Worm (Caenorhabditis elegans): ENCODE results near the gene cTel55X.1.

The cTel55X.1 gene

DNA sequence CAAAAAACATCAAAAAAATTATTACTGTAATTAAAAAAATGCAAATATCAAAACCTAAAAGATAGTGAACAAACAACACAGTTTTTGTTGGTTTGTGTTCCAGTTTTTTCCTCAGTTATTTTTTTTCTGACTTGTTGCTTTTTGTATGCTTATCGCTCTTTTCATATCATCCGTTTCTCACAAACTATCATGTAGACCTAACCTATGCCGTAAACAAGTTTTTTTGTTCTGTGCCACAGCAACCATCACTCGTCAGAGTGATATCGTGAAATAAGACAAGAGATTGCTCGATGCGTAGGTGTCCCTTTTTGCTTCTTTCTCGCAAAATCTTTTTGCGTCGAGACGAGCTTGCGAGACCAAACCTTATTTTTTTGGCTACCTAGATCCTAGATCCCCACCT lies 42.5 kb upstream of the cTel55X.1 start:
- no peak for TF ChIP-seq snpc-1.1 (tag; optimal IDR thresholded peaks at IDR 0.05; ENCODE audit: insufficient read depth)
- TF ChIP-seq rec-8 (tag; optimal IDR thresholded peaks at IDR 0.05): no peak
- TF ChIP-seq Y53G8AR.9 (GFP tag; conservative IDR thresholded peaks at IDR 0.05): no peak
- no peak for TF ChIP-seq atf-7 (tag; optimal IDR thresholded peaks at IDR 0.05)
- no peak for TF ChIP-seq tlf-1 (GFP tag; optimal IDR thresholded peaks at IDR 0.05)
- no peak for TF ChIP-seq pha-4 (tag; optimal IDR thresholded peaks at IDR 0.05)
- no peak for TF ChIP-seq egl-18 (GFP tag; IDR thresholded peaks at IDR 0.05)
- no peak for TF ChIP-seq attf-3 (GFP tag; conservative IDR thresholded peaks at IDR 0.05)
- no peak for TF ChIP-seq egl-44 (GFP tag; IDR thresholded peaks at IDR 0.05)
- TF ChIP-seq lin-54 (GFP tag; optimal IDR thresholded peaks at IDR 0.05): no peak
- TF ChIP-seq bed-2 (GFP tag; IDR thresholded peaks at IDR 0.05): no peak

ce11 chrX:17674313-17674712 lies 40.4 kb upstream of the cTel55X.1 start:
- peak; percentile 73 for TF ChIP-seq zfh-2 (GFP tag; conservative IDR thresholded peaks at IDR 0.05)
- TF ChIP-seq akir-1 (GFP tag; optimal IDR thresholded peaks at IDR 0.05): no peak
- peak; percentile 12 for TF ChIP-seq fkh-3 (tag; optimal IDR thresholded peaks at IDR 0.05)
- no peak for TF ChIP-seq nhr-90 (tag; optimal IDR thresholded peaks at IDR 0.05)
- peak; percentile 87 for TF ChIP-seq egrh-3 (GFP tag; IDR thresholded peaks at IDR 0.05)
- no peak for TF ChIP-seq ztf-18 (tag; optimal IDR thresholded peaks at IDR 0.05)

DNA sequence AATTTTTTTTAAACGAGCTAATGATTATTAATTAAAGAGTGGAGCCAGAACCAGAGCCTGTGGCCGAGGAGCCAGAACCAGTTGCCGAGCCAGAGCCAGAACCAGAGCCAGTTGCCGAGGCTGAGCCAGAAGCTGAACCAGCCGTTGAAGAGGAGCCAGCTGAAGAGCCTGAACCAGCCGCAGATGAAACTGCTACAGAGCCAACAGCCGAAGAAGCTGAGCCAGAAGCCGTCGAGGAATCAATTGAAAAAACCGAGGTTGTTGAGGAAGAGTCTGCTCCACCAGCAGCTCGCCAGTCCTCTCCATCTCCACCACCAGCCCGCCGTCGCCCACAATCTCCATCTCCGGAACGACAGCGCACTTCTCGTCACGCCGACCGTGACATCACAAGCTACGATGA lies 39.0 kb upstream of the cTel55X.1 start:
- TF ChIP-seq egrh-3 (GFP tag; IDR thresholded peaks at IDR 0.05): peak; percentile 68; the same call in 1 of the 2 replicates
- no peak for TF ChIP-seq B0019.2 (GFP tag; conservative IDR thresholded peaks at IDR 0.05)
- TF ChIP-seq zfh-2 (GFP tag; conservative IDR thresholded peaks at IDR 0.05): peak; percentile 59

DNA sequence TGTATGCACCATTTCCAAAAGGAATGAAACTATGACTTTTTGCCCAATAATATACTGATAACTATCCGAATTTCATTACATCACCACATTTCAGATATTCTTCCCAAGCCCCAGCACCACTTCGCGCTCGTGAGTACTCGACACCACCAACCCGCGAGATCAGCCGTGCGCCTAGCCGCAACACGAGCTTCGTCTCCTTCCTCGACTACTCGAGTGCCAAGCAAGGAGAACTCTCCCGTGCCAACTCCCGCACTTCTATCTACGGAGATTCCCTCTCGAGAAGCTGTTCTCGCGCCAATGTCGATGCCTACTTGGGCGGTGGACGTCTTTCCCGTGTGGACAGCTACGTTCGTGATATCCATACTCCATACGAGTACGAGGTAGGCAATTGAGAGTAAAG lies 38.1 kb upstream of the cTel55X.1 start:
- TF ChIP-seq zfh-2 (GFP tag; conservative IDR thresholded peaks at IDR 0.05): peak; percentile 75
- TF ChIP-seq ceh-40 (GFP tag; IDR thresholded peaks at IDR 0.05): no peak
- no peak for TF ChIP-seq ceh-91 (GFP tag; IDR thresholded peaks at IDR 0.05)
- TF ChIP-seq sea-2 (GFP tag; IDR thresholded peaks at IDR 0.05): no peak
- no peak for TF ChIP-seq F23B12.7 (tag; optimal IDR thresholded peaks at IDR 0.05; ENCODE audit: insufficient read depth)
- no peak for TF ChIP-seq mxl-1 (tag; optimal IDR thresholded peaks at IDR 0.05)
- TF ChIP-seq madf-8 (GFP tag; conservative IDR thresholded peaks at IDR 0.05): no peak

DNA sequence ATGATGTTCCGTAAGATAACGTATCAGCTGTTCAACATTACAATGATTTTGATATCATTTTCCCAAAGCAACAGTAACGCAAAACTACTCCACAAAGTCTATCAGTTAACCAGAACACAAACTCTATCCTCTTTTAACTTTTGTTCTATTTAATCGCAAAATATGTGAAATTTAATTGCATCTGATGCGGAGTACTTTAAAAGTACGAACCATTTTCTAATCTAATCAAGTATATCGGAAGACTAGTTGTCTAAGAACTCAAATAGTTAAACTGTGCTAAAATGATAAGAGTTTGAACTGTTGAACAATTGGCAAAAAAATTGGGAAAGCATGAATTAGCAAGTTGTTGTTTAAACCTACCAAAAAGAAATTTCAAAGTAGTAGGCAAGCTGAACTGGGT lies 33.2 kb upstream of the cTel55X.1 start:
- TF ChIP-seq hlh-26 (GFP tag; conservative IDR thresholded peaks at IDR 0.05) (no peak), bed-1 (GFP tag; IDR thresholded peaks at IDR 0.05) (no peak), tbp1 (GFP tag; optimal IDR thresholded peaks at IDR 0.05) (no peak), tbx-9 (tag; optimal IDR thresholded peaks at IDR 0.05; ENCODE audit: borderline replicate concordance) (no peak), F52B5.7 (tag; optimal IDR thresholded peaks at IDR 0.05) (no peak), ceh-58 (GFP tag; IDR thresholded peaks at IDR 0.05) (no peak)

ce11 chrX:17682280-17682679 lies 32.5 kb upstream of the cTel55X.1 start:
- TF ChIP-seq bed-1 (GFP tag; IDR thresholded peaks at IDR 0.05) (no peak), madf-8 (GFP tag; conservative IDR thresholded peaks at IDR 0.05) (no peak), ccch-3 (GFP tag; optimal IDR thresholded peaks at IDR 0.05) (no peak), ceh-27 (GFP tag; optimal IDR thresholded peaks at IDR 0.05) (no peak), nhr-120 (GFP tag; IDR thresholded peaks at IDR 0.05) (no peak), ceh-91 (GFP tag; IDR thresholded peaks at IDR 0.05) (no peak), nfya-1 (tag; optimal IDR thresholded peaks at IDR 0.05; ENCODE audit: borderline replicate concordance, insufficient read depth) (no peak), attf-5 (GFP tag; optimal IDR thresholded peaks at IDR 0.05) (no peak), F49E8.2 (tag; optimal IDR thresholded peaks at IDR 0.05; ENCODE audit: insufficient read depth) (no peak), ceh-58 (GFP tag; IDR thresholded peaks at IDR 0.05) (no peak), madf-3 (GFP tag; IDR thresholded peaks at IDR 0.05) (no peak), unc-130 (GFP tag; optimal IDR thresholded peaks at IDR 0.05) (no peak), rec-8 (tag; optimal IDR thresholded peaks at IDR 0.05) (no peak), hmg-1.2 (GFP tag; IDR thresholded peaks at IDR 0.05) (no peak), lsy-27 (tag; optimal IDR thresholded peaks at IDR 0.05; ENCODE audit: borderline replicate concordance, insufficient read depth) (no peak)

Measured in whole organism, young adult.